Worm (Caenorhabditis elegans) whole organism, young adult: ENCODE results near the gene fbxa-27.

ENCODE experiments used
- Y53F4B.3 ChIP-seq: fragments of 200-800 bp; sonication (Bioruptor generic); IDR thresholded peaks from 2 replicates; pipeline ENCODE4 v1.3.6; 2022; ENCODE audit warnings: missing genetic modification reagents, missing genetic modification characterization, missing compliant biosample characterization
- Y56A3A.18 ChIP-seq: fragments of 200-800 bp; sonication (Bioruptor generic); IDR thresholded peaks from 2 replicates; pipeline ENCODE4 v1.3.6; 2022; ENCODE audit warnings: missing genetic modification reagents, missing genetic modification characterization, missing compliant biosample characterization
- Y95B8A.8 ChIP-seq: fragments of 200-800 bp; sonication (Bioruptor generic); IDR thresholded peaks from 2 replicates; pipeline ENCODE4 v1.3.6; 2022; ENCODE audit warnings: missing genetic modification reagents, missing genetic modification characterization, missing compliant biosample characterization
- him-1 ChIP-seq: sonication (generic microtip); optimal IDR thresholded peaks from 2 replicates; lab custom pipeline; 2016; ENCODE audit warnings: missing genotype, missing genetic modification reagents, missing genetic modification characterization, missing compliant biosample characterization
- unc-62 ChIP-seq: fragments of 150-350 bp; optimal IDR thresholded peaks from 2 replicates; lab custom pipeline; 2014; ENCODE audit warnings: missing biosample characterization, missing genetic modification reagents, missing genetic modification characterization

- TF ChIP-seq unc-62 (GFP tag; lab: Kevin White, UChicago) (no peak), Y95B8A.8 (no peak), Y56A3A.18 (no peak), Y53F4B.3 (GFP tag; lab: Robert Waterston, UW) (no peak), him-1 (no peak)
These were observed 40.7 kb downstream of the fbxa-27 start for ce11 chrIII:1383483-1383882.
